Fruit fly (Drosophila melanogaster): ENCODE data around the gene CG4364.
A peak's percentile ranks its signal among the peaks of the same experiment; 100 is the strongest.

CG4364 gene

DNA sequence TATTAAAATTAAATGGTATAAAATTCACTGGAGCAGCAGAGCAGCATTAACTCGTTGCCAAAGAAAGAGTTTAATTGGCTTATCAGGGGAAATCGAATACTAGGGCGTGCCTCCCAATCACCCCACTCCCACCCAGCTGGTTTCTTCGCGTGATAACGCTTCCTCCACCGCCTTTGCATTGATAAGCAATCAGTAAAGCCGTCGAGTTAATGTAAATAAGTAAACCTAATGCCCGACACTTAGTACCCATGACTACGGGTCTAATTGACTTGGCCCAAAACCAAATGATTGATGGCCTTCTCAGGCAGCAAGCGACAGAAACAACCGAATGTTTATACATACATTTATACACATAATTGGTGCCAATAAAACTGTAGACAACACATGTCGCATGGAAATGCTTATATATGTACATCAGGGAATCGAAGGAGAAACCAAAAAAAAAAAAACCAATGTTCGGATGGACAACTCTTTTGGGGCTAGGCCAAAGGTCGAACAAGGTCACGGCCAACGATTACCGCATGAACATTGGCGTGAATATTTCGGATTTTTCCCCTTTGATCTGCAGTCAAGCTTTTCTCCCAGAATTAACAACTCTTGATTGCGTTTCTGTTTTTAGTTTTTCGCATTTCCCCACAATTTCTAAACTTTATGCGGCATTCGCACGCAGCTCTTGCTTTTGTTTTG is 17.0 kb downstream of the CG4364 start:
- TF ChIP-seq CG17801 (GFP tag; optimal IDR thresholded peaks at IDR 0.05; ENCODE audit: partially characterized antibody) = no peak

DNA sequence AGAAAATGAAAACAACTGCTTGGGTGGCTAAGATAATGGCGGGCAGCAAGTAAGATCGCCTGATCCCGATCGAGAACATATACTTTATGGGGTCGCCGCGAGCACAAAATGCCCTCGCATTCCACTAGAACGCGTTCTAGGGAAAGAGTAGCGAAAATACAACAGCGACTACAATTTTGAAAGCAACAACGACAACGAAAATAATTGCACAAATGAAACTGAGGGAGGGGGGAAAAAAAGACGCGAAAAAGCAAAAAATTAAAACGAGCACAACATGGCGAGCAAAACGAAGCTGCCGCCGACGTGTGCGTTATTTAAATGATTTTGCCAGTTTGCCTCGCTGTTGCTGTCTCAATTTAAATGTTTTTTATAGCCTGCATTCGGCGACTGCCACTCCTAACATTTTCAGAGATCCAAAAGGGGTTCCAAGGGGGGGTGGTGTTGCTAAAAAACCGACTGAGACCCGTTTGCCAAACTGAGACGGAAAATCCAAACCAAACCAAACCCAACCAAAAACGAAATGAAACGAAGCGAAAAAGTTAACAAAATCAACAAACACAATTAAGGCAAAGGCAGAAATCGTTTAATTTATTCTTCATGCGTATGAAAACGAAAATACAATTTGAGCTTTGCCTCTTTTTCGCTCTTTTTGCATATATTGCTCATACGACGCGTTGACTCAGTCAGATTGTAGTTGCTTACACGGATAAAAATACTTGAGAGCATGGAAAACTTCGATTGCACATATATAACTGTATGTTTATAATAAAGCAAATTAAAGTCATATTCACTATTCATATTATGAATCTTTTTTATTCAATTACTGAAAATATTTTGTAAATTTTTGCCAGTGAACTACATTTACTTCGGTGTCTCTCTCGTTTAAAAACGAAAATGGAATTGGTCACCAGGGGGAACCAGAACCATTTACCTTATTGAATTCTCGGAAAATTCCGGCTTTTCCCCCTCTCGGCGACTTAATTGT is 18.4 kb downstream of the CG4364 start:
- peak; percentile 72 for TF ChIP-seq CG17801 (GFP tag; optimal IDR thresholded peaks at IDR 0.05; ENCODE audit: partially characterized antibody)

DNA sequence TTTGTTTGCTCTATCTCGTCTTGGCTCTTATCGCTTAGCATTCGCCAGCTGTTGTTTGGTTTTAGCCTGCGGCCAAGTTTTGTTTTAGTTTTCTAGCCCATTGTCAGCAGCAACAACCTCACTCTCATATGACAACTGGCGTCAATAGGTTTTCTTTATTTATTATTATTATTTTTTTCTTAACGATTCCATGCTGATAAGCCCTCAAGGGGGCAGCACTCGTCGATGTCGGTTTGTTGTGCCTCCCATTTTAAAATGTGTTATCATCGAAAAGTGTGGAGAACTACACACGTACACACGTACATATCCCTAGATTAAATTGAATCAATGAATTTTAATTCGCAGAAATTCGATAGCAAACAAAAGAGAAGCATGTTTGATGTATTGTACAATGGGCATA is 19.8 kb downstream of the CG4364 start:
- no peak for TF ChIP-seq CG17801 (GFP tag; optimal IDR thresholded peaks at IDR 0.05; ENCODE audit: partially characterized antibody)

DNA sequence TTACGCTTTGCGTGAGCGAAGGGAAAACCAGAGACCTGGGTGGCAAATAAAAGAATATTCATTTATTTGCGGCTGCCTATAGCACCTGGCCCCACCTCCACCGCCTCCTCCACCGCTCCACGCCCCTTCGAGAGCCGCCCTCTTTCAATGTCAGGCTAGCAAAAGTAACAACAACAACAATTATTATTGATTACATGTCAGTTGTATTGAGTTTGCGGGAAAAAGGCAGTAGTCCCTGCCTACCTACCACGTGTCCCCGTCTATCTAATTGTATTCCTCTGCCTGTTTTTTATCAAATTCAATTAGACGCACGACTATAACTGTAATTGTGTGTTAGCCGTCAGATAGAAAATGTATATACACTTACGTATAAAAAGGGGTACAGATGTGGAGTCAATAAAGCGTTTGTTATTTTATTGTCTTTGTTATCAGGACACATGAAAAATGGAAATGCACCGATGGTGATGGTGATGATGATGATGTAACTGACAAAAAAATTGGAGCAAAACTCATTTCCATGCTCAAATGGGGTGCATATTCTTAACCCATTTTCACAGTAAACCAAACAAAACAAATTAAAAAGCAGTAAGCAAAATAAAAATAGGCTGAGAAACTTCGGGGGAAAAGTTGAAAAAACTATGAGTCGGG is 20.4 kb downstream of the CG4364 start:
- TF ChIP-seq CG17801 (GFP tag; optimal IDR thresholded peaks at IDR 0.05; ENCODE audit: partially characterized antibody) = no peak

DNA sequence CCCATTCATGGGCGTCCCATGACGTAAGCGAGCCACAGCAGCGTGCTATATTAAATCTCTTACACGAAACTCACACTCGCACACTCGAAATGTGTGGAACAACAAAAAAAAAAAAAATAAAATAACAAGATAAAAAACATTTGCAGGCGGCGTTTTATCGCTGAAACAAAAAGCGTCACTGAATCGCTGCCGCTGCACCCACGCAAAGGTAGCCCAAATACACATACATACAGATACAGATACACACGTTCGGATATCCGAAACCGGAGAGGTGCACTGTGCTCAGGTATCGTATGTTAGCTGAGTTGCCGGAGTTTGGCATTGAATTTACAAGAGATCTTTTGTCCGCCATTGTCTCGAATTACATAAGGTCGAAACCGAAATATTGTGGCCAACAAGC is 25.1 kb downstream of the CG4364 start:
- peak; percentile 14 for TF ChIP-seq CG17801 (GFP tag; optimal IDR thresholded peaks at IDR 0.05; ENCODE audit: partially characterized antibody)

DNA sequence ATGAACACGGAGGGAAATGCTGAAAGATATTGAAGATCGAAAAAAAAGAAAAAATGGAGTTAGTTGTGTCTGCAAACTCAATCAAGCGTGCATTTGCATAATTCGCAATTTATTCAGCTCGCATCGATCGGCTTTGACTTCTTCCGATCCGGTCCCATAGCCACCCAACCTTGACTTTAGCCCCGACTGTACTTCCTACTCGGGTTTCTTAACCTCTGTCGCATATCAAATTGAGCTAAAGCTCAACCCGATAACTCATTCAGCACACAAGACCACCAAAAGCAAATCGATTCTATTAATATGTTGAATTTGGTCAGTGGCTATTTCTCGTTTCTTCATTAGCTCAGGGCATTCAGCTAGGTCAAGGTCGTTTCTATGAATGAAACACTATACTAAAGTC is 25.9 kb downstream of the CG4364 start:
- TF ChIP-seq CG17801 (GFP tag; optimal IDR thresholded peaks at IDR 0.05; ENCODE audit: partially characterized antibody) = no peak

DNA sequence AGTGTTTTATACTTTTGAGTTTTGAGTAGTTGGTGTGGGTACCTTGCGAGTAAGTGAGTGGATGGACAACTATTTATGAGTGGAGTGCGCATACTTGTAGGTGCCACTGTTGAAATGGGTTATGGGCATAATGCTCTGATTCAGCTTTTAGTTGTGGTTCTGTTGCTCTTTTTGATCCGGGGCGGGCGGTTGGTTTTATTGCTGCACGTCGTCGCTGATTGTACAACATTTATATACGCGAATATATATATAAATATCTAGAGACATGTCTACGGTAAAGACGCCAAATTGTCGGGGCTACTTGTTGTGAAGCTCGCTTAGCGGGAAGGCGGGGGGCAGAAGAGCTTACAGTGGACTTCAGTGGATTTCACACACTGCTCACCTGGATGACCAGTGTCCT is 27.0 kb downstream of the CG4364 start:
- TF ChIP-seq CG17801 (GFP tag; optimal IDR thresholded peaks at IDR 0.05; ENCODE audit: partially characterized antibody) = peak; percentile 51

DNA sequence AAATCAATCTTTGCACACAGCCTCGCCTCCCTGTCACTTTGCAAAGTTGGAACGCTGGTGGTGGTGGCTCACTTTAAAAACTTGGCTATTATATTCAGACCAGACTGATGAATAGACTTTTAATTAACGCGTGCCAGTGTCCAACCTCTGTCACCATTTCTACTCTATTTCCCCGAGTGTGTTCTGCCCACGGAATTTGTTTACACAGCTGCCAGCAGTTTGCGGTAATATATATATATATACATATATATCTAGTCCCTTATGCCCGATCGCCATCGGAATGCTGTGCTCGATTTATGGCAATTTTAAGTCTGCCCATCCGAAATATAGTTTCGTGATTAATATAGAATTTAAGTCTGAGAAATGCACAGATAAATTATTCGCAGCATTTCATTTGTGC is 31.3 kb downstream of the CG4364 start:
- no peak for TF ChIP-seq CG17801 (GFP tag; optimal IDR thresholded peaks at IDR 0.05; ENCODE audit: partially characterized antibody)

DNA sequence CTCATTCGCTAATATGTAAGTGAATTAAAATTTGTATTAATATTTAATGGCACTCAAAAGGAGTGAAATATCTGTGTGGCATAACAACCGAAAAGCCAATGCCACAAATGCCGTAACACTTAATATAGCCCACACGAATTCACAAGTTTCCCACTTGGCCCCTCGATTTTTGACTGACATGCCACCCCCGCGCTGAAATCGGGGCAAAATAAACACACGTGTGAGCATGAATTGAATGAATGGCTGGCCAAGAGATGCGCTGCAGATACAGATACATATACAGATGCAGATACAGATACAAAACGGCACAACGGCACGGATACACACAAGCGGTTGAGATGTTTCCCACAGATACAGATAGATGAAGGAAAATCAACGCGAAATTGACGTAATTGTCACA is 34.0 kb downstream of the CG4364 start:
- TF ChIP-seq CG17801 (GFP tag; optimal IDR thresholded peaks at IDR 0.05; ENCODE audit: partially characterized antibody) = no peak

DNA sequence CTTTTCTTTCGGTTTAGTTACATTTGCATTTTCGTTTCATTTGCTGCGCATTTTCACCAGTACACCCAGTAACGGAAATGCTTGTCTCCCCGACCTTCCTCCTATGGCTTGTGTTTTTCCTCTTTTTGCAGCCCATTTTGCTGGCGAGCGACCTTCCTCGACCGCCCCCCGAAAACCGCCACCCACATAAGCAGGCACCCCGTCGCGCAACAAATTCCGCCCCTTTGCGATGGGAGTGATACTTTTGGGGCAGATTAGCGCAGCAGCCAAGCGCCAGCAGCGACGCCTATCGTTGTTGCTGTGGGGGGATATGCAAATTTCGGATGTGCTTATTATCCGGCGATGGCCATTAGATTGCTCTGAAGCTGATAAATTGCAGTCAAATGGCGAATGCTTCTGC is 37.8 kb downstream of the CG4364 start:
- no peak for TF ChIP-seq CG17801 (GFP tag; optimal IDR thresholded peaks at IDR 0.05; ENCODE audit: partially characterized antibody)

DNA sequence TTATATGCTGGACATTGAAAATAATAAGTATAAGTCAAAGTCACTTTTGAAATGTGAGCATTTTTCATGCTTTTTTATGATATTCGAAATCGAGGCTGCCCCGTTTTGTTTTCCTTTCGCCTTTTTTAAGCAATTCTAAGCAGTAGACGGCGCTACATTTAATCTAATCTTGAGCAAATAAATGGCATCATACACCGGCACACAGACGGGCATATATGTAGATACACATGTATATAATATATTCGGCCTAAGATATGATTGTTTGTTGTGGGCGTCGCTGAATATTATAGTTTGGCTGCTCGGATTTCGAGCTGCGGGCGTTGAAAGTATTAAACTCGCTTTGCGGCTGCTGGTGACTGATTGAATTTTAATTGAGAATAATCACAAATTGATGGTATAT is 38.8 kb downstream of the CG4364 start:
- no peak for TF ChIP-seq CG17801 (GFP tag; optimal IDR thresholded peaks at IDR 0.05; ENCODE audit: partially characterized antibody)

DNA sequence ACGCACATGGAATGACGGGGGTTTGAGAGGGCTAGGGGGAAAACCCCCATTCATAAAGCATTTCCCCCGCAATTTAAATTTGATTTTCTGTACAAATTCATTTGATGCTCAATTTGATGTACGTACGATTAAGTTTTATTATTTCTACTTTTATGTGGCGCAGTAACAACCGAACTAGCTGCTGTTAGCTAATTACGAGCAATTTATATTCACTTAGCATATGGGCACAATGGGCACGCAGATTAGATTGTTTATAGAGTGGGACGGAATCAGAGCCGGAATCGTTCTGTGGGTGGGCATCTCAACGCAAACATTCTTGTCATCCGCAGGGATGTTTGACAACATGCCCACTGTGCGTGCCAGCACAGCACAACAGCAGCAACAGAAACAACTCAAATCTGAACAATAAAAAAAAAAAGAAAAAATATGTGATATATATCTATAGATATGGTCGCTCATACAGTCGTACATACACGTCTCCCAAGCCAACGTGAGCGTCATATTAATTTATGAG is 40.1 kb downstream of the CG4364 start:
- no peak for TF ChIP-seq CG17801 (GFP tag; optimal IDR thresholded peaks at IDR 0.05; ENCODE audit: partially characterized antibody)

DNA sequence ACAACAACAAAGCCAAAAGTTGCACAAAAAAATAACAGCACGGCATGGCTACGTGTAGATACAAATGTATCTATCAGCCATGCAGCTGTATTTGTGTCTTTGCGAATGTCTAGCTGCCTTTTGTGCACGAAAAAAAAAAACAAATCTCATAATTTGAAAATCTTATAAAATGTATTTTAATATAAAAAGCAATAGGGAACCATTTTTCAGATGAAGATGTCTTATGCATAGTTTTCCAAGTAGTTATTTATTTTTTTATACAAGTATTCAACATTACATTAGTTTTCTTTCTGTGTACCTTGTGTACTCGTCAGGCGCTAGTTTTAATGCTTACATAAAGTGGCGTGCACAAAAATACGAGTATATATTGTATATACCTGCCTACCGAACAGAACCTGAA is 41.7 kb downstream of the CG4364 start:
- TF ChIP-seq CG17801 (GFP tag; optimal IDR thresholded peaks at IDR 0.05; ENCODE audit: partially characterized antibody) = no peak

DNA sequence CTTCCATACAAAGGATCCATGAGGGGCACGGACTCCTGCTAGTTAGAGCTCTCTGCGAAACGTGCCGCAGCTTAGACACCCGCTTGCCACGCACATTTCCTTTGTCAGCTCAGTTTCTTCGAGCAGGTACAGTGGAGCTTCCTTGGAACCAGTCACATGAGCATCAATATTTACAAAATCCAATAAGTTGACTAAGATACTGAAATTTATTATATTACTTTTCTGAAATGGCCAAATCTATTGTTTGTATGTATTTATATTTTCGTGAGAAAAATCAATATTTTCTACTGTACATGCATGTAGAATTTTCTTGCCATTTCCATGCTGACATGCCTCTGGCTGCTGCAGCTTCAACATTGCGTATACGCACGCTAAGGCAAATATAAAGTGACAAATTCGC is 48.1 kb downstream of the CG4364 start:
- no peak for TF ChIP-seq CG17801 (GFP tag; optimal IDR thresholded peaks at IDR 0.05; ENCODE audit: partially characterized antibody)

DNA sequence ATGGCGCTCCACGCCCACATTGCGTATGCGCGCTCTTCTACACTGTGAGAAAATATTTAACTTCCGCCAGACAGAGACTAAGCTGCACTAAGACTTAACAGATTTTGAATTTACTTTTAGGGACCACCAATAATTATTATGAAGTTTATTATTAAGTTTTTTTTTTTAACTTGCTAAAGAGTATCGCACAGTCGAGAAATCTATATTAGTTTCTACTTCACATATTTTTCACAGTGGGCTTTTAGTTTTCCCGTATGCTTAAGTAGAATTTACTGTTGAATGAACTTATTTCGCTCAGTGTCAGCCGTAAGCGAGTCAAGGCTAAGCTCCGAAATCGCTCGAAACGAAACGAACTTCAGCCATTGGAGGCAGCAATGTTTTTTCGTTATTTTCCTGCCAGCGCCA is 50.6 kb downstream of the CG4364 start:
- TF ChIP-seq CG17801 (GFP tag; optimal IDR thresholded peaks at IDR 0.05; ENCODE audit: partially characterized antibody) = no peak
